Fruit fly (Drosophila melanogaster) whole organism, embryonic: ENCODE data around the gene CG16758.

Source experiments
- Adf1 ChIP-seq: fragments of 200-800 bp; sonication (Bioruptor generic); IDR thresholded peaks from 2 replicates; pipeline ENCODE4 v1.3.6; 2022; ENCODE audit warnings: missing biosample characterization, missing genetic modification characterization
- Asciz ChIP-seq: fragments of 200-800 bp; sonication (Bioruptor generic); optimal IDR thresholded peaks from 2 replicates; lab custom pipeline; 2017; ENCODE audit warnings: missing biosample characterization, mild to moderate bottlenecking, missing genetic modification characterization, missing genetic modification reagents
- B-H2 ChIP-seq: fragments of 200-800 bp; sonication (Bioruptor generic); optimal IDR thresholded peaks from 2 replicates; lab custom pipeline; 2018; ENCODE audit warnings: missing biosample characterization, mild to moderate bottlenecking, missing genetic modification characterization
- CG11398 ChIP-seq: fragments of 200-800 bp; sonication (Bioruptor generic); optimal IDR thresholded peaks from 2 replicates; lab custom pipeline; 2016; ENCODE audit warnings: missing biosample characterization, missing genetic modification characterization
- CG11696 ChIP-seq: fragments of 200-800 bp; sonication (Bioruptor generic); IDR thresholded peaks from 2 replicates; pipeline ENCODE4 v1.3.6; 2022; ENCODE audit warnings: missing biosample characterization, missing genetic modification characterization
- CG12219 ChIP-seq: fragments of 200-800 bp; sonication (Bioruptor generic); optimal IDR thresholded peaks from 3 replicates; lab custom pipeline; 2018; ENCODE audit warnings: missing biosample characterization, mild to moderate bottlenecking, missing genetic modification characterization
- CG1233 ChIP-seq: fragments of 200-800 bp; sonication (Bioruptor generic); optimal IDR thresholded peaks from 4 replicates; lab custom pipeline; 2018; ENCODE audit warnings: missing biosample characterization, mild to moderate bottlenecking, missing genetic modification characterization
- CG13424 ChIP-seq: fragments of 200-800 bp; sonication (Bioruptor generic); optimal IDR thresholded peaks from 2 replicates; lab custom pipeline; 2019; ENCODE audit warnings: missing biosample characterization, mild to moderate bottlenecking, missing genetic modification characterization, moderate library complexity
- CG14050 ChIP-seq: fragments of 200-800 bp; sonication (Bioruptor generic); IDR thresholded peaks from 3 replicates; pipeline ENCODE4 v1.3.6; 2022; ENCODE audit warnings: missing biosample characterization, missing genetic modification characterization
- CG15696 ChIP-seq: fragments of 200-800 bp; sonication (Bioruptor generic); optimal IDR thresholded peaks from 2 replicates; lab custom pipeline; 2019; ENCODE audit warnings: missing biosample characterization, mild to moderate bottlenecking, missing genetic modification characterization, moderate library complexity
- CG1602 ChIP-seq: fragments of 200-800 bp; sonication (Bioruptor generic); optimal IDR thresholded peaks from 3 replicates; lab custom pipeline; 2016; ENCODE audit warnings: missing biosample characterization, missing genetic modification characterization
- CG17186 ChIP-seq: fragments of 200-800 bp; sonication (Bioruptor generic); optimal IDR thresholded peaks from 3 replicates; lab custom pipeline; 2017; ENCODE audit warnings: missing biosample characterization, missing genetic modification reagents, missing genetic modification characterization
- CG17359 ChIP-seq: fragments of 200-800 bp; sonication (Bioruptor generic); optimal IDR thresholded peaks from 3 replicates; lab custom pipeline; 2018; ENCODE audit warnings: missing biosample characterization, mild to moderate bottlenecking, missing genetic modification characterization, moderate library complexity
- CG1792 ChIP-seq: fragments of 200-800 bp; sonication (Bioruptor generic); optimal IDR thresholded peaks from 2 replicates; lab custom pipeline; 2016; ENCODE audit warnings: missing biosample characterization, missing genetic modification characterization
- CG18476 ChIP-seq: fragments of 200-800 bp; sonication (Bioruptor generic); optimal IDR thresholded peaks from 2 replicates; lab custom pipeline; 2016; ENCODE audit warnings: missing biosample characterization, mild to moderate bottlenecking, missing genetic modification characterization
- CG6272 ChIP-seq: fragments of 200-800 bp; sonication (Bioruptor generic); IDR thresholded peaks from 2 replicates; pipeline ENCODE4 v1.3.6; 2022; ENCODE audit warnings: missing biosample characterization, missing genetic modification characterization
- CG8089 ChIP-seq: fragments of 200-800 bp; sonication (Bioruptor generic); optimal IDR thresholded peaks from 3 replicates; lab custom pipeline; 2016; ENCODE audit warnings: missing biosample characterization, missing genetic modification characterization
- CG9797 ChIP-seq: fragments of 200-800 bp; sonication (Bioruptor generic); optimal IDR thresholded peaks from 3 replicates; lab custom pipeline; 2018; ENCODE audit warnings: missing biosample characterization, mild to moderate bottlenecking, missing genetic modification characterization
- Camta ChIP-seq: fragments of 200-800 bp; sonication (Bioruptor generic); optimal IDR thresholded peaks from 2 replicates; lab custom pipeline; 2016; ENCODE audit warnings: missing biosample characterization, missing genetic modification characterization
- CoRest ChIP-seq: fragments of 200-800 bp; sonication (Bioruptor generic); optimal IDR thresholded peaks from 3 replicates; lab custom pipeline; 2018; ENCODE audit warnings: missing biosample characterization, mild to moderate bottlenecking, missing genetic modification characterization, moderate library complexity
- Gsc ChIP-seq: fragments of 200-800 bp; sonication (Bioruptor generic); IDR thresholded peaks from 2 replicates; pipeline ENCODE4 v1.3.6; 2022; ENCODE audit warnings: missing biosample characterization, missing genetic modification characterization
- HLHmδ ChIP-seq: fragments of 200-800 bp; sonication (Bioruptor generic); optimal IDR thresholded peaks from 2 replicates; lab custom pipeline; 2018; ENCODE audit warnings: missing biosample characterization, mild to moderate bottlenecking, missing genetic modification characterization, moderate library complexity
- Hey ChIP-seq: fragments of 200-800 bp; sonication (Bioruptor generic); optimal IDR thresholded peaks from 3 replicates; lab custom pipeline; 2018; ENCODE audit warnings: missing biosample characterization, mild to moderate bottlenecking, missing genetic modification characterization
- Hr3 ChIP-seq: fragments of 200-800 bp; sonication (Bioruptor generic); optimal IDR thresholded peaks from 3 replicates; lab custom pipeline; 2016; ENCODE audit warnings: missing biosample characterization, missing genetic modification characterization
- Hsf ChIP-seq: fragments of 200-800 bp; sonication (Bioruptor generic); optimal IDR thresholded peaks from 3 replicates; lab custom pipeline; 2016; ENCODE audit warnings: missing biosample characterization, missing genetic modification characterization
- Jarid2 ChIP-seq: fragments of 200-800 bp; sonication (Bioruptor generic); optimal IDR thresholded peaks from 3 replicates; lab custom pipeline; 2017; ENCODE audit warnings: mild to moderate bottlenecking, missing biosample characterization, missing genetic modification reagents, missing genetic modification characterization
- NC2α ChIP-seq: fragments of 200-800 bp; sonication (Bioruptor generic); optimal IDR thresholded peaks from 2 replicates; lab custom pipeline; 2016; ENCODE audit warnings: missing biosample characterization, missing genetic modification characterization
- Poxn ChIP-seq: fragments of 200-800 bp; sonication (Bioruptor generic); IDR thresholded peaks from 2 replicates; pipeline ENCODE4 v1.3.6; 2022; ENCODE audit warnings: missing biosample characterization, missing genetic modification characterization
- Ravus ChIP-seq: fragments of 200-800 bp; sonication (Bioruptor generic); IDR thresholded peaks from 2 replicates; pipeline ENCODE4 v1.3.6; 2022; ENCODE audit warnings: missing biosample characterization, missing genetic modification characterization
- Rx ChIP-seq: fragments of 200-800 bp; sonication (Bioruptor generic); IDR thresholded peaks from 2 replicates; pipeline ENCODE4 v1.3.6; 2022; ENCODE audit warnings: missing biosample characterization, missing genetic modification characterization
- Six4 ChIP-seq: fragments of 200-800 bp; sonication (Bioruptor generic); optimal IDR thresholded peaks from 2 replicates; lab custom pipeline; 2016; ENCODE audit warnings: missing biosample characterization, missing genetic modification characterization
- Stat92E ChIP-seq, 3 experiments: fragments of >200 bp in 2 of 3; fragments of 200-800 bp in 1 of 3; sonication (Bioruptor generic) in 1 of 3; optimal IDR thresholded peaks; 2 replicates each; lab custom pipeline; 2017 to 2019; ENCODE audit warnings: missing biosample characterization in 3 of 3, missing genetic modification characterization in 3 of 3, mild to moderate bottlenecking in 1 of 3, moderate library complexity in 1 of 3
- amos ChIP-seq: fragments of 200-800 bp; sonication (Bioruptor generic); IDR thresholded peaks from 2 replicates; pipeline ENCODE4 v1.3.6; 2022; ENCODE audit warnings: missing biosample characterization, missing genetic modification characterization; ENCODE audit not compliant: partially characterized antibody
- ato ChIP-seq: fragments of 200-800 bp; sonication (Bioruptor generic); IDR thresholded peaks from 2 replicates; pipeline ENCODE4 v1.3.6; 2022; ENCODE audit warnings: missing biosample characterization, missing genetic modification characterization; ENCODE audit not compliant: partially characterized antibody
- bcd ChIP-seq: fragments of 200-800 bp; sonication (Bioruptor generic); optimal IDR thresholded peaks from 2 replicates; lab custom pipeline; 2017; ENCODE audit warnings: missing biosample characterization, mild to moderate bottlenecking, missing genetic modification characterization
- btn ChIP-seq: fragments of 200-800 bp; sonication (Bioruptor generic); optimal IDR thresholded peaks from 2 replicates; lab custom pipeline; 2016; ENCODE audit warnings: missing biosample characterization, missing genetic modification characterization
- dan ChIP-seq: fragments of 200-800 bp; sonication (Bioruptor generic); IDR thresholded peaks from 2 replicates; pipeline ENCODE4 v1.3.6; 2022; ENCODE audit warnings: missing biosample characterization, missing genetic modification characterization
- ftz-f1 ChIP-seq: fragments of 200-800 bp; sonication (Bioruptor generic); optimal IDR thresholded peaks from 2 replicates; lab custom pipeline; 2016; ENCODE audit warnings: missing biosample characterization, missing genetic modification characterization
- gcm2 ChIP-seq: fragments of 200-800 bp; sonication (Bioruptor generic); optimal IDR thresholded peaks from 2 replicates; lab custom pipeline; 2016; ENCODE audit warnings: missing biosample characterization, missing genetic modification characterization
- gem ChIP-seq: fragments of 200-800 bp; sonication (Bioruptor generic); optimal IDR thresholded peaks from 2 replicates; lab custom pipeline; 2019; ENCODE audit warnings: missing biosample characterization, mild to moderate bottlenecking, missing genetic modification characterization, moderate library complexity
- luna ChIP-seq: fragments of 200-800 bp; sonication (Bioruptor generic); optimal IDR thresholded peaks from 2 replicates; lab custom pipeline; 2016; ENCODE audit warnings: missing biosample characterization, missing genetic modification characterization
- nau ChIP-seq: fragments of 200-800 bp; sonication (Bioruptor generic); optimal IDR thresholded peaks from 3 replicates; lab custom pipeline; 2017; ENCODE audit warnings: missing biosample characterization, mild to moderate bottlenecking, missing genetic modification characterization, missing genetic modification reagents
- nom ChIP-seq: fragments of 200-800 bp; sonication (Bioruptor generic); optimal IDR thresholded peaks from 2 replicates; lab custom pipeline; 2017; ENCODE audit warnings: missing biosample characterization, missing genetic modification characterization, mild to moderate bottlenecking, moderate library complexity, missing genetic modification reagents
- pb ChIP-seq: fragments of 200-800 bp; sonication (Bioruptor generic); optimal IDR thresholded peaks from 3 replicates; lab custom pipeline; 2016; ENCODE audit warnings: missing biosample characterization, missing genetic modification characterization
- prd ChIP-seq, 3 experiments: fragments of >200 bp in 2 of 3; fragments of 200-800 bp in 1 of 3; sonication (Bioruptor generic) in 1 of 3; optimal IDR thresholded peaks in 2 of 3; IDR thresholded peaks in 1 of 3; 2 replicates in 2 of 3; 3 replicates in 1 of 3; pipeline versions ENCODE4 v1.3.6 to Lab custom; 2017 to 2022; ENCODE audit warnings: missing biosample characterization in 1 of 3, missing genetic modification characterization in 1 of 3
- pum ChIP-seq: fragments of 200-800 bp; sonication (Bioruptor generic); optimal IDR thresholded peaks from 2 replicates; lab custom pipeline; 2016; ENCODE audit warnings: missing biosample characterization, missing genetic modification characterization
- tx ChIP-seq: fragments of 200-800 bp; sonication (Bioruptor generic); optimal IDR thresholded peaks from 2 replicates; lab custom pipeline; 2016; ENCODE audit warnings: missing biosample characterization, missing genetic modification characterization
- zf30C ChIP-seq: fragments of 200-800 bp; sonication (Bioruptor generic); optimal IDR thresholded peaks from 3 replicates; lab custom pipeline; 2018; ENCODE audit warnings: missing biosample characterization, mild to moderate bottlenecking, missing genetic modification characterization
- zfh1 ChIP-seq: fragments of 200-800 bp; sonication (Bioruptor generic); IDR thresholded peaks from 3 replicates; pipeline ENCODE4 v1.3.6; 2022; ENCODE audit warnings: missing biosample characterization, missing genetic modification characterization

CG16758 gene

DNA sequence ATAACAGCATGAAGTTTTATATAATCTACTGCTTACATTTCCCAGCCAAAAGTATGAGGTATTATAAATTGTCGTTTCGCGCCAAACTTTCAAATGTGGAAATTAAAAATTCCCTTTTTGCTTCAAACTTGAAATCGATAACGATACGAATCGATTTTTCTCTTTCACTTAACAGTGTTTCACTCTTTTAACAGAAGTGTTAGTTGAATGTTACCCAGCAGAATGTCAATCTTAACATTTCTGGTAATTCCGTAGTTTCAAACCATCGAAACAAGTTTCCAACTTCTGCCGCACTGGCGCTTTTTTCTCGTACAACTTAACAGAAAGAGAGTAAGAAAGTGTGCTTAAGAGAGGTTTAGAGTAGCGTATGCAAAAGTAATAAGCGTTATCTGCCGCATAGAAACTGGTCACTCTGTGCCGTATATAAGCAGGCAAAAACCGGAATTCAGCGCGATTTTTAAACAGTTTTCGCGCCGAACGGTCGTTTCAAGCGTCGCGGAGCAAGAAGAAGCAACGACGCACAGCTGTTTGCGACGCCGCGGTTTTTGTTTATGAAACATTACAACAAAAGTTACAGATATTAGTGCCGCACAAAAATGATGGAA lies 36.9 kb downstream of the CG16758 start (continued):
- no peak for TF ChIP-seq prd (optimal IDR thresholded peaks at IDR 0.05; lab: Kevin White, UChicago)
- peak; percentile 27; the same call in 1 of the 3 replicates for TF ChIP-seq prd (GFP tag; IDR thresholded peaks at IDR 0.05; lab: Robert Waterston, UW)
- peak; percentile 54 for TF ChIP-seq B-H2 (GFP tag; lab: Kevin White, UChicago)
- TF ChIP-seq CG13424 (tag; lab: Kevin White, UChicago): peak; percentile 28
- TF ChIP-seq Stat92E (GFP tag; optimal IDR thresholded peaks at IDR 0.05; lab: Kevin White, UChicago): peak in 1 of 3 experiments; percentile 96
- TF ChIP-seq bcd (GFP tag; lab: Kevin White, UChicago): no peak
- no peak for TF ChIP-seq CG6272 (GFP tag; lab: Robert Waterston, UW)
- no peak for TF ChIP-seq Six4
- TF ChIP-seq btn (GFP tag; lab: Kevin White, UChicago): no peak
- TF ChIP-seq Jarid2 (GFP tag; lab: Kevin White, UChicago): peak; percentile 89
- peak; percentile 45 for TF ChIP-seq gem
- TF ChIP-seq Hey (tag; lab: Kevin White, UChicago): no peak
- TF ChIP-seq HLHmδ (GFP tag; lab: Kevin White, UChicago): peak; percentile 64
- no peak for TF ChIP-seq CG17359
- peak; percentile 69 for TF ChIP-seq luna (GFP tag; lab: Kevin White, UChicago)
- peak; percentile 24 for TF ChIP-seq CG12219 (GFP tag; lab: Kevin White, UChicago)
- no peak for TF ChIP-seq Poxn (GFP tag; lab: Robert Waterston, UW)
- peak; percentile 13 for TF ChIP-seq CG1792 (GFP tag; lab: Kevin White, UChicago)
- TF ChIP-seq CoRest (tag; lab: Kevin White, UChicago): peak; percentile 40
- no peak for TF ChIP-seq Camta (GFP tag; lab: Kevin White, UChicago)
- peak; percentile 53; the same call in 1 of the 2 replicates for TF ChIP-seq amos (GFP tag; lab: Robert Waterston, UW)
- peak; percentile 29 for TF ChIP-seq zf30C (GFP tag; lab: Kevin White, UChicago)
- no peak for TF ChIP-seq Rx (GFP tag; lab: Robert Waterston, UW)
- TF ChIP-seq Adf1 (GFP tag; lab: Robert Waterston, UW): peak; percentile 44; the same call in 1 of the 2 replicates
- TF ChIP-seq CG8089 (GFP tag; lab: Kevin White, UChicago): no peak
- TF ChIP-seq CG11696 (GFP tag; lab: Robert Waterston, UW): 0 out of 2 replicates have a peak, but pooled peaks have one; percentile 13
- TF ChIP-seq dan (GFP tag; lab: Robert Waterston, UW): no peak
- TF ChIP-seq CG1233 (GFP tag; lab: Kevin White, UChicago): no peak
- TF ChIP-seq Hsf: peak; percentile 59
- peak; percentile 40 for TF ChIP-seq gcm2 (GFP tag; lab: Kevin White, UChicago)
- TF ChIP-seq Ravus (GFP tag; lab: Robert Waterston, UW): no peak
- TF ChIP-seq CG1602 (GFP tag; lab: Kevin White, UChicago): peak; percentile 6
- no peak for TF ChIP-seq zfh1 (GFP tag; lab: Robert Waterston, UW)
- TF ChIP-seq CG15696: peak; percentile 42
- TF ChIP-seq ato (GFP tag; lab: Robert Waterston, UW): 0 out of 2 replicates have a peak, but pooled peaks have one; percentile 25
- TF ChIP-seq CG14050: no peak
- no peak for TF ChIP-seq Hr3
- no peak for TF ChIP-seq CG18476 (GFP tag; lab: Kevin White, UChicago)
- peak; percentile 71 for TF ChIP-seq CG17186 (GFP tag; lab: Kevin White, UChicago)
- TF ChIP-seq nau: peak; percentile 50
- TF ChIP-seq CG11398 (GFP tag; lab: Kevin White, UChicago): peak; percentile 47
- no peak for TF ChIP-seq Gsc
- TF ChIP-seq pb (GFP tag; lab: Kevin White, UChicago): no peak
- no peak for TF ChIP-seq pum
- no peak for TF ChIP-seq Asciz (GFP tag; lab: Kevin White, UChicago)
- TF ChIP-seq tx: no peak
- TF ChIP-seq ftz-f1 (GFP tag; lab: Kevin White, UChicago): no peak
- TF ChIP-seq nom (GFP tag; lab: Kevin White, UChicago): peak; percentile 60
- peak; percentile 78 for TF ChIP-seq NC2α
- peak; percentile 88 for TF ChIP-seq CG9797 (GFP tag; lab: Kevin White, UChicago)
